Worm (Caenorhabditis elegans): ENCODE results near the gene C43H6.6.

The C43H6.6 gene

ce11 chrX:2382227-2382626 is 12.9 kb upstream of the C43H6.6 start:
- peak; percentile 91 for TF ChIP-seq ztf-18 (tag; optimal IDR thresholded peaks at IDR 0.05)
- no peak for TF ChIP-seq die-1 (tag; optimal IDR thresholded peaks at IDR 0.05)
- TF ChIP-seq akir-1 (GFP tag; optimal IDR thresholded peaks at IDR 0.05): no peak
- peak; percentile 3 for TF ChIP-seq K12H6.12 (tag; optimal IDR thresholded peaks at IDR 0.05)
- TF ChIP-seq lin-35 (GFP tag; optimal IDR thresholded peaks at IDR 0.05): peak in 1 of 3 experiments; percentile 27
- peak; percentile 54 for TF ChIP-seq lin-40 (tag; optimal IDR thresholded peaks at IDR 0.05)
- TF ChIP-seq attf-5 (GFP tag; optimal IDR thresholded peaks at IDR 0.05): peak; percentile 1
- TF ChIP-seq Y56A3A.18 (GFP tag; IDR thresholded peaks at IDR 0.05): 0 out of 2 replicates have a peak, but pooled peaks have one; percentile 13
- no peak for TF ChIP-seq egl-18 (GFP tag; IDR thresholded peaks at IDR 0.05)
- TF ChIP-seq ZK185.1 (tag; optimal IDR thresholded peaks at IDR 0.05; ENCODE audit: poor library complexity, severe bottlenecking): peak; percentile 29
- peak; percentile 2 for TF ChIP-seq tbp1 (GFP tag; optimal IDR thresholded peaks at IDR 0.05)
- TF ChIP-seq nfya-1 (tag; optimal IDR thresholded peaks at IDR 0.05; ENCODE audit: borderline replicate concordance, insufficient read depth): no peak
- TF ChIP-seq ztf-26 (tag; optimal IDR thresholded peaks at IDR 0.05): peak; percentile 32
- peak; percentile 33 for TF ChIP-seq hmg-1.2 (GFP tag; IDR thresholded peaks at IDR 0.05)

ce11 chrX:2385453-2385852 is 9.6 kb upstream of the C43H6.6 start, which contains the start of gene F47G3.1:
Gene F47G3.1, plus strand, starts transcription at chrX:2385753.
- no peak for TF ChIP-seq F57C9.4 (tag; optimal IDR thresholded peaks at IDR 0.05)
- no peak for TF ChIP-seq T26A5.8 (tag; optimal IDR thresholded peaks at IDR 0.05)
- TF ChIP-seq ztf-18 (tag; optimal IDR thresholded peaks at IDR 0.05): no peak
- peak; percentile 45; the same call in 1 of the 2 replicates for TF ChIP-seq zfh-2 (GFP tag; conservative IDR thresholded peaks at IDR 0.05)

- TF ChIP-seq F10E7.11 (tag; optimal IDR thresholded peaks at IDR 0.05) (no peak), nfyb-1 (GFP tag; IDR thresholded peaks at IDR 0.05) (0 out of 2 replicates have a peak, but pooled peaks have one; percentile 15), F39B2.1 (GFP tag; IDR thresholded peaks at IDR 0.05) (no peak)
These were observed 8.0 kb upstream of the C43H6.6 start for ce11 chrX:2386922-2387566.

- TF ChIP-seq sptf-2 (GFP tag; optimal IDR thresholded peaks at IDR 0.05) (no peak), gei-17 (GFP tag; optimal IDR thresholded peaks at IDR 0.05) (peak; percentile 52), madf-6 (GFP tag; IDR thresholded peaks at IDR 0.05) (0 out of 2 replicates have a peak, but pooled peaks have one; percentile 11), F33H1.4 (GFP tag; IDR thresholded peaks at IDR 0.05) (no peak), fkh-3 (tag; optimal IDR thresholded peaks at IDR 0.05) (no peak), Y56A3A.18 (GFP tag; IDR thresholded peaks at IDR 0.05) (0 out of 2 replicates have a peak, but pooled peaks have one; percentile 70), hmg-20 (GFP tag; IDR thresholded peaks at IDR 0.05) (peak; percentile 24; the same call in 1 of the 2 replicates), egl-44 (GFP tag; IDR thresholded peaks at IDR 0.05) (0 out of 2 replicates have a peak, but pooled peaks have one; percentile 35), F57C9.4 (tag; optimal IDR thresholded peaks at IDR 0.05) (no peak), attf-5 (GFP tag; optimal IDR thresholded peaks at IDR 0.05) (no peak), dpl-1 (GFP tag; optimal IDR thresholded peaks at IDR 0.05) (no peak), lir-1 (GFP tag; conservative IDR thresholded peaks at IDR 0.05) (no peak), lag-1 (GFP tag; IDR thresholded peaks at IDR 0.05) (no peak), lin-40 (tag; optimal IDR thresholded peaks at IDR 0.05) (peak; percentile 66), snpc-4 (GFP tag; optimal IDR thresholded peaks at IDR 0.05) (no peak), snpc-4 (tag; optimal IDR thresholded peaks at IDR 0.05) (peak in 1 of 4 experiments; percentile 7), B0019.2 (GFP tag; conservative IDR thresholded peaks at IDR 0.05) (no peak), him-1 (tag; optimal IDR thresholded peaks at IDR 0.05) (no peak), lin-26 (GFP tag; IDR thresholded peaks at IDR 0.05) (no peak), K12H6.12 (tag; optimal IDR thresholded peaks at IDR 0.05) (peak; percentile 27), K11D2.4 (GFP tag; IDR thresholded peaks at IDR 0.05) (0 out of 2 replicates have a peak, but pooled peaks have one; percentile 40), dox-1 (GFP tag; IDR thresholded peaks at IDR 0.05) (0 out of 2 replicates have a peak, but pooled peaks have one; percentile 62), ekl-4 (GFP tag; IDR thresholded peaks at IDR 0.05) (no peak), C17E4.6 (GFP tag; IDR thresholded peaks at IDR 0.05) (no peak), ZK185.1 (tag; optimal IDR thresholded peaks at IDR 0.05; ENCODE audit: poor library complexity, severe bottlenecking) (peak; percentile 33), ccch-3 (GFP tag; optimal IDR thresholded peaks at IDR 0.05) (no peak), nhr-80 (tag; optimal IDR thresholded peaks at IDR 0.05) (peak; percentile 52), C06A6.2 (GFP tag; conservative IDR thresholded peaks at IDR 0.05) (peak; percentile 19; the same call in 1 of the 2 replicates)
These were observed 6.8 kb downstream of the C43H6.6 start, which contains the start of gene dhhc-9 for ce11 chrX:2401883-2402282. Gene dhhc-9, minus strand, starts transcription at chrX:2402036.

Measured in whole organism, young adult.